Fruit fly (Drosophila melanogaster) whole organism, embryonic: Measurements from ENCODE around the gene Kmn1.

Experiments
- Ada2b ChIP-seq: fragments of 200-800 bp; sonication (Bioruptor generic); IDR thresholded peaks from 2 replicates; pipeline ENCODE4 v1.3.6; 2022; ENCODE audit warnings: missing biosample characterization, missing genetic modification characterization
- Atf3 ChIP-seq: fragments of 200-800 bp; sonication (Bioruptor generic); optimal IDR thresholded peaks from 3 replicates; lab custom pipeline; 2016; ENCODE audit warnings: missing biosample characterization, missing genetic modification characterization
- Awh ChIP-seq: fragments of 200-800 bp; sonication (Bioruptor generic); IDR thresholded peaks from 2 replicates; pipeline ENCODE4, ENCODE4 v1.3.6; 2022; ENCODE audit warnings: missing biosample characterization, missing genetic modification characterization
- CG12104 ChIP-seq: fragments of 200-800 bp; sonication (Bioruptor generic); optimal IDR thresholded peaks from 3 replicates; lab custom pipeline; 2016; ENCODE audit warnings: missing biosample characterization, missing genetic modification characterization
- CG12744 ChIP-seq: fragments of 200-800 bp; sonication (Bioruptor generic); optimal IDR thresholded peaks from 2 replicates; lab custom pipeline; 2016; ENCODE audit warnings: missing biosample characterization, missing genetic modification characterization
- CG14441 ChIP-seq: fragments of 200-800 bp; sonication (Bioruptor generic); IDR thresholded peaks from 2 replicates; pipeline ENCODE4 v1.3.6; 2022; ENCODE audit warnings: missing biosample characterization, missing genetic modification characterization
- CG1529 ChIP-seq: fragments of 200-800 bp; sonication (Bioruptor generic); optimal IDR thresholded peaks from 3 replicates; lab custom pipeline; 2018; ENCODE audit warnings: missing biosample characterization, missing genetic modification characterization
- CG15601 ChIP-seq: fragments of 200-800 bp; sonication (Bioruptor generic); optimal IDR thresholded peaks from 3 replicates; lab custom pipeline; 2019; ENCODE audit warnings: missing biosample characterization, mild to moderate bottlenecking, missing genetic modification characterization, moderate library complexity
- CG16815 ChIP-seq: fragments of 200-800 bp; sonication (Bioruptor generic); optimal IDR thresholded peaks from 3 replicates; lab custom pipeline; 2017; ENCODE audit warnings: missing biosample characterization, mild to moderate bottlenecking, missing genetic modification characterization
- CG1832 ChIP-seq: fragments of 200-800 bp; sonication (Bioruptor generic); optimal IDR thresholded peaks from 2 replicates; lab custom pipeline; 2017; ENCODE audit warnings: missing biosample characterization, mild to moderate bottlenecking, missing genetic modification characterization, inconsistent platforms
- CG18619 ChIP-seq: fragments of 200-800 bp; sonication (Bioruptor generic); optimal IDR thresholded peaks from 3 replicates; lab custom pipeline; 2017; ENCODE audit warnings: missing biosample characterization, mild to moderate bottlenecking, missing genetic modification characterization
- CG2120 ChIP-seq: fragments of 200-800 bp; sonication (Bioruptor generic); optimal IDR thresholded peaks from 3 replicates; lab custom pipeline; 2016; ENCODE audit warnings: missing biosample characterization, missing genetic modification characterization
- CG2875 ChIP-seq: fragments of 200-800 bp; sonication (Bioruptor generic); optimal IDR thresholded peaks from 2 replicates; lab custom pipeline; 2017; ENCODE audit warnings: missing biosample characterization, mild to moderate bottlenecking, missing genetic modification characterization, missing genetic modification reagents
- CG31224 ChIP-seq: fragments of 200-800 bp; sonication (Bioruptor generic); IDR thresholded peaks from 2 replicates; pipeline ENCODE4 v1.3.6; 2022; ENCODE audit warnings: missing biosample characterization, missing genetic modification characterization
- CG42726 ChIP-seq: fragments of 200-800 bp; sonication (Bioruptor generic); IDR thresholded peaks from 2 replicates; pipeline ENCODE4 v1.3.6; 2022; ENCODE audit warnings: missing biosample characterization, missing genetic modification characterization; ENCODE audit not compliant: partially characterized antibody
- CG6272 ChIP-seq: fragments of 200-800 bp; sonication (Bioruptor generic); IDR thresholded peaks from 2 replicates; pipeline ENCODE4 v1.3.6; 2022; ENCODE audit warnings: missing biosample characterization, missing genetic modification characterization
- CG6765 ChIP-seq: fragments of 200-800 bp; sonication (Bioruptor generic); optimal IDR thresholded peaks from 3 replicates; lab custom pipeline; 2017; ENCODE audit warnings: missing biosample characterization, mild to moderate bottlenecking, missing genetic modification characterization
- CG7271 ChIP-seq: fragments of 200-800 bp; sonication (Bioruptor generic); optimal IDR thresholded peaks from 2 replicates; lab custom pipeline; 2018; ENCODE audit warnings: missing biosample characterization, mild to moderate bottlenecking, missing genetic modification characterization, moderate library complexity
- CG7357 ChIP-seq: fragments of 200-800 bp; sonication (Bioruptor generic); IDR thresholded peaks from 3 replicates; pipeline ENCODE4 v1.3.6; 2022; ENCODE audit warnings: missing biosample characterization, missing genetic modification characterization
- CG7556 ChIP-seq: fragments of 200-800 bp; sonication (Bioruptor generic); optimal IDR thresholded peaks from 2 replicates; lab custom pipeline; 2017; ENCODE audit warnings: missing biosample characterization, mild to moderate bottlenecking, missing genetic modification characterization
- CG9609 ChIP-seq: fragments of 200-800 bp; sonication (Bioruptor generic); optimal IDR thresholded peaks from 3 replicates; lab custom pipeline; 2016; ENCODE audit warnings: missing biosample characterization, missing genetic modification characterization
- CG9876 ChIP-seq: fragments of 200-800 bp; sonication (Bioruptor generic); optimal IDR thresholded peaks from 2 replicates; lab custom pipeline; 2016; ENCODE audit warnings: missing biosample characterization, missing genetic modification characterization
- D19A ChIP-seq: fragments of 200-800 bp; optimal IDR thresholded peaks from 3 replicates; lab custom pipeline; 2019; ENCODE audit warnings: missing biosample characterization, mild to moderate bottlenecking, missing genetic modification characterization, moderate library complexity
- Dek ChIP-seq: fragments of 200-800 bp; sonication (Bioruptor generic); optimal IDR thresholded peaks from 3 replicates; lab custom pipeline; 2019; ENCODE audit warnings: missing biosample characterization, mild to moderate bottlenecking, missing genetic modification characterization, moderate library complexity
- Dp ChIP-seq: fragments of 200-800 bp; sonication (Bioruptor generic); optimal IDR thresholded peaks from 2 replicates; lab custom pipeline; 2018; ENCODE audit warnings: missing biosample characterization, mild to moderate bottlenecking, missing genetic modification characterization, moderate library complexity
- Gug ChIP-seq: fragments of 200-800 bp; sonication (Bioruptor generic); IDR thresholded peaks from 4 replicates; pipeline ENCODE4 v1.3.6; 2022; ENCODE audit warnings: missing biosample characterization, missing genetic modification characterization
- MTF-1 ChIP-seq: fragments of 200-800 bp; sonication (Bioruptor generic); optimal IDR thresholded peaks from 2 replicates; lab custom pipeline; 2018; ENCODE audit warnings: missing biosample characterization, mild to moderate bottlenecking, missing genetic modification characterization, borderline replicate concordance
- NFAT ChIP-seq: fragments of 200-800 bp; sonication (Bioruptor generic); IDR thresholded peaks from 2 replicates; pipeline ENCODE4 v1.3.6; 2022; ENCODE audit warnings: missing biosample characterization, missing genetic modification characterization
- Oaz ChIP-seq: fragments of 200-800 bp; sonication (Bioruptor generic); IDR thresholded peaks from 2 replicates; pipeline ENCODE4 v1.3.6; 2022; ENCODE audit warnings: missing biosample characterization, missing genetic modification characterization
- Rfx ChIP-seq: fragments of 200-800 bp; sonication (Bioruptor generic); IDR thresholded peaks from 2 replicates; pipeline ENCODE4 v1.3.6; 2022; ENCODE audit warnings: missing biosample characterization, missing genetic modification characterization
- Sry-β ChIP-seq: fragments of 200-800 bp; sonication (Bioruptor generic); optimal IDR thresholded peaks from 2 replicates; lab custom pipeline; 2018; ENCODE audit warnings: missing biosample characterization, mild to moderate bottlenecking, missing genetic modification characterization, moderate library complexity
- Stat92E ChIP-seq, 3 experiments: fragments of >200 bp in 2 of 3; fragments of 200-800 bp in 1 of 3; sonication (Bioruptor generic) in 1 of 3; optimal IDR thresholded peaks; 2 replicates each; lab custom pipeline; 2017 to 2019; ENCODE audit warnings: missing biosample characterization in 3 of 3, missing genetic modification characterization in 3 of 3, mild to moderate bottlenecking in 1 of 3, moderate library complexity in 1 of 3
- cas ChIP-seq: fragments of 200-800 bp; sonication (Bioruptor generic); IDR thresholded peaks from 2 replicates; pipeline ENCODE4 v1.3.6; 2022; ENCODE audit warnings: missing biosample characterization, missing genetic modification characterization
- dati ChIP-seq: fragments of 200-800 bp; sonication (Bioruptor generic); IDR thresholded peaks from 2 replicates; pipeline ENCODE4 v1.3.6; 2022; ENCODE audit warnings: missing biosample characterization, missing genetic modification characterization
- dmrt99B ChIP-seq: fragments of 200-800 bp; sonication (Bioruptor generic); optimal IDR thresholded peaks from 2 replicates; lab custom pipeline; 2018; ENCODE audit warnings: missing biosample characterization, mild to moderate bottlenecking, missing genetic modification characterization, moderate library complexity
- fd102C ChIP-seq: fragments of 200-800 bp; sonication (Bioruptor generic); optimal IDR thresholded peaks from 2 replicates; lab custom pipeline; 2018; ENCODE audit warnings: missing biosample characterization, mild to moderate bottlenecking, missing genetic modification characterization, moderate library complexity
- fd3F ChIP-seq: fragments of 200-800 bp; sonication (Bioruptor generic); optimal IDR thresholded peaks from 2 replicates; lab custom pipeline; 2018; ENCODE audit warnings: missing biosample characterization, mild to moderate bottlenecking, missing genetic modification characterization, moderate library complexity
- gcm ChIP-seq: fragments of 200-800 bp; sonication (Bioruptor generic); optimal IDR thresholded peaks from 2 replicates; lab custom pipeline; 2019; ENCODE audit warnings: missing biosample characterization, mild to moderate bottlenecking, missing genetic modification characterization, moderate library complexity
- ken ChIP-seq: fragments of 200-800 bp; sonication (Bioruptor generic); IDR thresholded peaks from 3 replicates; pipeline ENCODE4 v1.3.6; 2022; ENCODE audit warnings: missing biosample characterization, missing genetic modification characterization
- lmd ChIP-seq: fragments of 200-800 bp; sonication (Bioruptor generic); IDR thresholded peaks from 2 replicates; pipeline ENCODE4 v1.3.6; 2022; ENCODE audit warnings: missing biosample characterization, missing genetic modification characterization
- pan ChIP-seq, 4 experiments: fragments of >200 bp in 3 of 4; fragments of 200-800 bp in 1 of 4; sonication (Bioruptor generic) in 1 of 4; optimal IDR thresholded peaks in 3 of 4; IDR thresholded peaks in 1 of 4; 2 replicates each; pipeline versions ENCODE4 v1.3.6 to Lab custom; 2017 to 2022; ENCODE audit warnings: missing biosample characterization in 2 of 4, missing genetic modification characterization in 2 of 4, mixed read lengths in 1 of 4
- phol ChIP-seq: fragments of 200-800 bp; sonication (Bioruptor generic); optimal IDR thresholded peaks from 3 replicates; lab custom pipeline; 2018; ENCODE audit warnings: missing biosample characterization, mild to moderate bottlenecking, missing genetic modification characterization, moderate library complexity
- pnt ChIP-seq: fragments of 200-800 bp; sonication (Bioruptor generic); optimal IDR thresholded peaks from 3 replicates; lab custom pipeline; 2016; ENCODE audit warnings: missing biosample characterization, missing genetic modification characterization
- psq ChIP-seq: fragments of 200-800 bp; sonication (Bioruptor generic); optimal IDR thresholded peaks from 2 replicates; lab custom pipeline; 2017; ENCODE audit warnings: missing biosample characterization, missing genetic modification characterization
- so ChIP-seq: fragments of 200-800 bp; sonication (Bioruptor generic); IDR thresholded peaks from 3 replicates; pipeline ENCODE4 v1.3.6; 2022; ENCODE audit warnings: missing biosample characterization, missing genetic modification characterization
- vvl ChIP-seq: fragments of 200-800 bp; sonication (Bioruptor generic); IDR thresholded peaks from 2 replicates; pipeline ENCODE4 v1.3.6; 2022; ENCODE audit warnings: missing biosample characterization, missing genetic modification characterization
- z ChIP-seq: fragments of 200-800 bp; sonication (Bioruptor generic); IDR thresholded peaks from 3 replicates; pipeline ENCODE4 v1.3.6; 2022; ENCODE audit warnings: missing biosample characterization, missing genetic modification characterization

Gene Kmn1

DNA sequence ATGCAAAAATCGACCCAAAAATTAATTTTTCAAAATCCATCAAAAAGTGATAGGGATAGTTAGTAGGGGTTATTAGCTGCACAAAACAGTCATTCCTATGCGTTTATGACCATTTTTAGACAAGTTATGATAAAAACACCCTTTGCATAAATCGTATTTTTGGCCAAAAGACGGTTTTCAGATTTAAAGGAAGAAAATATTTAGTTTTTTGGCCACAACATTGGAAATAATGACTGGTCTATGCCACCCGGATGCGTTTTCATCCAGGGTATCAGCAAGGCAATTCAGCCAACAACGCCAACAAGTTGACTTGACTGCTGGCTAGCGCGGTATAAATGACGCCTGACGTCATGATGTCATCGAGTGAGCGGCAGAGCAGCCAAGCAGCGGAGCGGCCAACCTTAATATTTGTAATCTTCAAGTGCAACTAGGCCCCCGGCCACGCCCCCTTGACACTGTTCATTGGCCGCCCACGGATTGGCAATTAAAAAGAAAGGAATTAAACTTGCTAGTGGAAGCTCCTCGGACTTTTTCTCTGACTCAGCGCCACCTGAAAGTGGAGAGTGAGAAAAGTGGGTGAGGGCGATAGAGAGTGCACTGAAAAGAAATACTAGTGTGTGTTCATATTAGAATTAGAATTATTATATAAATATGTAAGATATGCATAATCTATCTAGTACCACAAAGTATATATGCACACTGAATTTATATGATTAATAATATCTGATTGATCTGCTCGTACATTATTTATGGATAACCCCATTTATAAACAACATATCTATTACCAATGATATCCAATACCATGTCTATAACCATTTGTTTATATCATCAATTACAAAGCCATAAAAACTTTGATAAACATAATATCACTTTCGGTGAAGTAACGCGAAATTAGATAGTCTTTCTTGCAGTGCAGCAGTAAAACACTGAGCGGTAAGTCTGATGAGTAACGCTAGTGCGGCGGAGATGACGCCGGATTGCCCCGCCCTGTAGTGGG is 12.2 kb downstream of the Kmn1 start (continued):
- peak; percentile 77 for TF ChIP-seq CG15601
- peak; percentile 94 for TF ChIP-seq dmrt99B (tag; lab: Kevin White, UChicago)
- TF ChIP-seq vvl (GFP tag; lab: Robert Waterston, UW) = peak; percentile 62; the same call in 1 of the 2 replicates
- TF ChIP-seq Oaz (GFP tag; lab: Robert Waterston, UW) = peak; percentile 42; the same call in 1 of the 2 replicates
- TF ChIP-seq Gug (GFP tag; lab: Robert Waterston, UW) = 0 out of 4 replicates have a peak, but pooled peaks have one; percentile 17
- TF ChIP-seq NFAT (GFP tag; lab: Robert Waterston, UW) = no peak; the same call in 1 of the 2 replicates
- TF ChIP-seq CG6272 (GFP tag; lab: Robert Waterston, UW) = no peak
- TF ChIP-seq Dek = peak; percentile 90
- peak; percentile 67 for TF ChIP-seq CG2875 (GFP tag; lab: Kevin White, UChicago)
- no peak for TF ChIP-seq z
- TF ChIP-seq lmd (GFP tag; lab: Robert Waterston, UW) = peak; percentile 75
- no peak for TF ChIP-seq dati
- TF ChIP-seq CG42726 (GFP tag; lab: Robert Waterston, UW) = no peak
- peak; percentile 64 for TF ChIP-seq Ada2b (GFP tag; lab: Robert Waterston, UW)
- TF ChIP-seq Sry-β (GFP tag; lab: Kevin White, UChicago) = no peak
- peak; percentile 90 for TF ChIP-seq CG12104 (GFP tag; lab: Kevin White, UChicago)
- peak; percentile 41 for TF ChIP-seq psq (GFP tag; lab: Kevin White, UChicago)
- no peak for TF ChIP-seq CG1832 (GFP tag; lab: Kevin White, UChicago)
- TF ChIP-seq CG18619 (GFP tag; lab: Kevin White, UChicago) = peak; percentile 87
- peak; percentile 78 for TF ChIP-seq CG2120 (GFP tag; lab: Kevin White, UChicago)
- peak; percentile 85 for TF ChIP-seq fd3F
- TF ChIP-seq CG7357 = peak; percentile 60; the same call in 2 of the 3 replicates
- no peak; the same call in 2 of the 3 replicates for TF ChIP-seq ken (GFP tag; lab: Robert Waterston, UW)
- TF ChIP-seq CG9876 (GFP tag; lab: Kevin White, UChicago) = no peak
- TF ChIP-seq CG31224 = peak; percentile 62
- TF ChIP-seq MTF-1 (GFP tag; lab: Kevin White, UChicago) = no peak
- peak; percentile 82 for TF ChIP-seq CG6765
- TF ChIP-seq pnt = peak; percentile 15
- TF ChIP-seq phol (tag; lab: Kevin White, UChicago) = peak; percentile 86
- TF ChIP-seq Atf3 (GFP tag; lab: Kevin White, UChicago) = no peak
- TF ChIP-seq Awh (GFP tag; lab: Robert Waterston, UW) = peak; percentile 56; the same call in 1 of the 2 replicates
- TF ChIP-seq so = peak; percentile 76
- TF ChIP-seq CG9609 (GFP tag; lab: Kevin White, UChicago) = peak; percentile 24
- TF ChIP-seq cas (GFP tag; lab: Robert Waterston, UW) = no peak
- TF ChIP-seq Stat92E (GFP tag; optimal IDR thresholded peaks at IDR 0.05; lab: Kevin White, UChicago) = no peak
- peak; percentile 36 for TF ChIP-seq CG14441 (GFP tag; lab: Robert Waterston, UW)
- peak; percentile 57 for TF ChIP-seq CG16815 (GFP tag; lab: Kevin White, UChicago)
- TF ChIP-seq CG12744 = no peak
- no peak for TF ChIP-seq Dp (GFP tag; lab: Kevin White, UChicago)
- TF ChIP-seq fd102C (GFP tag; lab: Kevin White, UChicago) = no peak
- peak; percentile 94 for TF ChIP-seq CG7556
- no peak for TF ChIP-seq pan (optimal IDR thresholded peaks at IDR 0.05; lab: Kevin White, UChicago)
- peak in 1 of 2 experiments; percentile 65 for TF ChIP-seq pan (GFP tag; optimal IDR thresholded peaks at IDR 0.05 in 1 of 2, IDR thresholded peaks at IDR 0.05 in 1 of 2)
- peak; percentile 73 for TF ChIP-seq CG1529
- TF ChIP-seq D19A (tag; lab: Kevin White, UChicago) = peak; percentile 86
- TF ChIP-seq CG7271 = no peak
- peak; percentile 71 for TF ChIP-seq Rfx
- TF ChIP-seq gcm = peak; percentile 81
